In the genomic region with DNA sequence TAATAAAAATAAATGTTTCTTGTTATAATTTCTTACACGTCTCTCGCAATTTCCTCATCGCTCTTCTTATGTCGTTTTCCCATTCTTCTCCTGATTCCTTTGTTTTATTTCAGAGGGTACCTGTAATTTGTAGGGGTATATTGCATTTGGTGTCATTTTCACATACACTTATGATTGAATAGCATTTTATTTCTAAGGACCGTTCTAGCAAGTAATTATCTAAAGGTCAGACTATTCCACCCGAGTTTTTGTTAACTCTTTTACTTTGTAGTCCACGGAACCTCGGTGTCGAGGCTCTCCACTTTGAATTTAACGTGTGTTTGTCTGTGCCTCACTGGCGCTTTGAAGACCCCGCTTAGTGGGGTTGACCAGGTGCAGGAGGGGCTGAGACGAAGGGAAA, we compare ENCODE assay signal across 2 fruit fly cellular contexts.
A peak's percentile ranks its signal among the peaks of the same experiment; 100 is the strongest.
TF ChIP-seq lines count a peak whose summit lies in the region.

No protein-coding gene starts in this region.

TF ChIP-seq in whole organism, embryonic, 481 proteins besides CTCF, POLR2A, EP300 and RAD21 (continued from another document):
- TF ChIP-seq CG4617 (GFP tag; optimal IDR thresholded peaks at IDR 0.05; lab: Kevin White, UChicago; ENCODE audit: borderline replicate concordance) (no peak), rib (GFP tag; IDR thresholded peaks at IDR 0.05; lab: Robert Waterston, UW) (no peak), ap (GFP tag; IDR thresholded peaks at IDR 0.05; lab: Robert Waterston, UW) (no peak), mld (GFP tag; IDR thresholded peaks at IDR 0.05; lab: Robert Waterston, UW; ENCODE audit: partially characterized antibody) (no peak), Nf-YB (GFP tag; optimal IDR thresholded peaks at IDR 0.05; lab: Kevin White, UChicago) (no peak), CG15479 (GFP tag; optimal IDR thresholded peaks at IDR 0.05; lab: Kevin White, UChicago) (no peak), hth (optimal IDR thresholded peaks at IDR 0.05; lab: Kevin White, UChicago) (no peak), NC2α (GFP tag; optimal IDR thresholded peaks at IDR 0.05; lab: Kevin White, UChicago) (no peak), Bteb2 (GFP tag; optimal IDR thresholded peaks at IDR 0.05; lab: Kevin White, UChicago) (no peak), CG5953 (GFP tag; IDR thresholded peaks at IDR 0.05; lab: Robert Waterston, UW) (no peak), CG7839 (tag; optimal IDR thresholded peaks at IDR 0.05; lab: Kevin White, UChicago) (no peak), CG18599 (GFP tag; optimal IDR thresholded peaks at IDR 0.05; lab: Kevin White, UChicago) (peak; percentile 24), pho (GFP tag; optimal IDR thresholded peaks at IDR 0.05; lab: Kevin White, UChicago) (peak; percentile 12), Nf-YC (tag; optimal IDR thresholded peaks at IDR 0.05; lab: Kevin White, UChicago) (no peak), CG4730 (GFP tag; IDR thresholded peaks at IDR 0.05; lab: Robert Waterston, UW) (no peak), lmd (GFP tag; IDR thresholded peaks at IDR 0.05; lab: Robert Waterston, UW) (no peak), dysf (GFP tag; IDR thresholded peaks at IDR 0.05; lab: Robert Waterston, UW) (peak; percentile 18; the same call in 1 of the 3 replicates), CG10959 (GFP tag; IDR thresholded peaks at IDR 0.05; lab: Robert Waterston, UW) (no peak), Lhr (GFP tag; optimal IDR thresholded peaks at IDR 0.05; lab: Kevin White, UChicago) (no peak), Mrtf (GFP tag; IDR thresholded peaks at IDR 0.05; lab: Robert Waterston, UW) (0 out of 3 replicates have a peak, but pooled peaks have one; percentile 19), lilli (GFP tag; optimal IDR thresholded peaks at IDR 0.05; lab: Kevin White, UChicago) (no peak), CG9932 (GFP tag; IDR thresholded peaks at IDR 0.05; lab: Robert Waterston, UW) (peak; percentile 43; the same call in 1 of the 2 replicates), cad (GFP tag; optimal IDR thresholded peaks at IDR 0.05; lab: Kevin White, UChicago) (no peak), Lim3 (GFP tag; IDR thresholded peaks at IDR 0.05; lab: Robert Waterston, UW) (no peak), B-H1 (GFP tag; IDR thresholded peaks at IDR 0.05; lab: Robert Waterston, UW) (no peak), CG2120 (GFP tag; optimal IDR thresholded peaks at IDR 0.05; lab: Kevin White, UChicago) (peak; percentile 51), mam (GFP tag; optimal IDR thresholded peaks at IDR 0.05; lab: Kevin White, UChicago) (no peak), CG10565 (GFP tag; optimal IDR thresholded peaks at IDR 0.05; lab: Kevin White, UChicago) (no peak), bab2 (GFP tag; optimal IDR thresholded peaks at IDR 0.05; lab: Kevin White, UChicago) (no peak), CG17829 (tag; optimal IDR thresholded peaks at IDR 0.05; lab: Kevin White, UChicago) (no peak), CG6854 (GFP tag; optimal IDR thresholded peaks at IDR 0.05; lab: Kevin White, UChicago) (no peak), row (GFP tag; IDR thresholded peaks at IDR 0.05; lab: Robert Waterston, UW) (peak; percentile 13; the same call in 1 of the 3 replicates), CG6689 (GFP tag; IDR thresholded peaks at IDR 0.05; lab: Robert Waterston, UW) (0 out of 2 replicates have a peak, but pooled peaks have one; percentile 4), HLH3B (GFP tag; IDR thresholded peaks at IDR 0.05; lab: Robert Waterston, UW) (no peak), CG4360 (GFP tag; IDR thresholded peaks at IDR 0.05; lab: Robert Waterston, UW) (no peak), Blimp-1 (GFP tag; optimal IDR thresholded peaks at IDR 0.05; lab: Kevin White, UChicago) (no peak), Sry-δ (GFP tag; optimal IDR thresholded peaks at IDR 0.05; lab: Kevin White, UChicago) (no peak), yki (optimal IDR thresholded peaks at IDR 0.05; lab: Kevin White, UChicago) (no peak), corto (GFP tag; optimal IDR thresholded peaks at IDR 0.05; lab: Kevin White, UChicago) (no peak), CG3995 (GFP tag; optimal IDR thresholded peaks at IDR 0.05; lab: Kevin White, UChicago) (no peak), Hey (tag; optimal IDR thresholded peaks at IDR 0.05; lab: Kevin White, UChicago) (no peak), kni (GFP tag; optimal IDR thresholded peaks at IDR 0.05; lab: Kevin White, UChicago) (no peak)
TF ChIP-seq in whole organism, embryonic: peak in this region for 10.

TF ChIP-seq in whole organism, prepupa, 60 proteins besides CTCF, POLR2A, EP300 and RAD21 (continued from another document):
- peak; percentile 49 for TF ChIP-seq lz (GFP tag; optimal IDR thresholded peaks at IDR 0.05; lab: Kevin White, UChicago)
- TF ChIP-seq CG15336 (GFP tag; IDR thresholded peaks at IDR 0.05; lab: Robert Waterston, UW), result 0 out of 2 replicates have a peak, but pooled peaks have one; percentile 22
- TF ChIP-seq CG16779 (tag; optimal IDR thresholded peaks at IDR 0.05; lab: Kevin White, UChicago), result no peak
- TF ChIP-seq Blimp-1 (GFP tag; optimal IDR thresholded peaks at IDR 0.05; lab: Kevin White, UChicago), result no peak
- no peak for TF ChIP-seq dac (GFP tag; optimal IDR thresholded peaks at IDR 0.05; lab: Kevin White, UChicago)
- no peak for TF ChIP-seq CG11762 (GFP tag; optimal IDR thresholded peaks at IDR 0.05; lab: Kevin White, UChicago; ENCODE audit: insufficient read depth)
- TF ChIP-seq fd85E (GFP tag; optimal IDR thresholded peaks at IDR 0.05; lab: Kevin White, UChicago), result no peak
- TF ChIP-seq CG6808 (GFP tag; optimal IDR thresholded peaks at IDR 0.05; lab: Kevin White, UChicago), result peak; percentile 9
- TF ChIP-seq CG8632 (GFP tag; optimal IDR thresholded peaks at IDR 0.05; lab: Kevin White, UChicago), result peak; percentile 28
- TF ChIP-seq Met (GFP tag; optimal IDR thresholded peaks at IDR 0.05; lab: Kevin White, UChicago), result peak; percentile 43
- peak; percentile 67 for TF ChIP-seq Ets96B (tag; optimal IDR thresholded peaks at IDR 0.05; lab: Kevin White, UChicago)
- TF ChIP-seq CG8119 (GFP tag; IDR thresholded peaks at IDR 0.05; lab: Robert Waterston, UW), result peak; percentile 46; the same call in 1 of the 3 replicates
- TF ChIP-seq topi (GFP tag; optimal IDR thresholded peaks at IDR 0.05; lab: Kevin White, UChicago), result peak; percentile 13
- peak; percentile 35 for TF ChIP-seq spab (GFP tag; optimal IDR thresholded peaks at IDR 0.05; lab: Kevin White, UChicago)
- TF ChIP-seq CG11294 (GFP tag; IDR thresholded peaks at IDR 0.05; lab: Robert Waterston, UW), result no peak
- peak; percentile 27 for TF ChIP-seq Hr4 (GFP tag; optimal IDR thresholded peaks at IDR 0.05; lab: Kevin White, UChicago)
- no peak for TF ChIP-seq Gug (GFP tag; IDR thresholded peaks at IDR 0.05; lab: Robert Waterston, UW)
- TF ChIP-seq vri (GFP tag; optimal IDR thresholded peaks at IDR 0.05; lab: Kevin White, UChicago), result no peak
- no peak for TF ChIP-seq Hr38 (GFP tag; optimal IDR thresholded peaks at IDR 0.05; lab: Kevin White, UChicago)
- no peak for TF ChIP-seq Eip93F (GFP tag; optimal IDR thresholded peaks at IDR 0.05; lab: Kevin White, UChicago)
- peak; percentile 82 for TF ChIP-seq Eip78C (GFP tag; lab: Kevin White, UChicago)
- peak; percentile 49 for TF ChIP-seq acj6 (GFP tag; optimal IDR thresholded peaks at IDR 0.05; lab: Kevin White, UChicago)
- peak; percentile 29 for TF ChIP-seq Sox102F (GFP tag; optimal IDR thresholded peaks at IDR 0.05; lab: Kevin White, UChicago)
- TF ChIP-seq Sox15 (GFP tag; optimal IDR thresholded peaks at IDR 0.05; lab: Kevin White, UChicago), result peak; percentile 17
- TF ChIP-seq CG31627 (GFP tag; optimal IDR thresholded peaks at IDR 0.05; lab: Kevin White, UChicago), result peak; percentile 45
- TF ChIP-seq pdm3 (GFP tag; optimal IDR thresholded peaks at IDR 0.05; lab: Kevin White, UChicago), result peak; percentile 55
- TF ChIP-seq Eip75B (GFP tag; optimal IDR thresholded peaks at IDR 0.05; lab: Kevin White, UChicago), result peak; percentile 55
- TF ChIP-seq CG10669 (GFP tag; optimal IDR thresholded peaks at IDR 0.05; lab: Kevin White, UChicago), result peak; percentile 47
- TF ChIP-seq cyc (GFP tag; optimal IDR thresholded peaks at IDR 0.05; lab: Kevin White, UChicago), result peak; percentile 28
- TF ChIP-seq CG3919 (GFP tag; optimal IDR thresholded peaks at IDR 0.05; lab: Kevin White, UChicago), result peak; percentile 44
- TF ChIP-seq CG9139 (GFP tag; optimal IDR thresholded peaks at IDR 0.05; lab: Kevin White, UChicago), result no peak
- TF ChIP-seq Smox (GFP tag; optimal IDR thresholded peaks at IDR 0.05; lab: Kevin White, UChicago), result peak; percentile 32
- TF ChIP-seq CG3032 (tag; optimal IDR thresholded peaks at IDR 0.05; lab: Kevin White, UChicago), result peak; percentile 51
- no peak for TF ChIP-seq net (GFP tag; optimal IDR thresholded peaks at IDR 0.05; lab: Kevin White, UChicago)
- TF ChIP-seq Hr39 (GFP tag; optimal IDR thresholded peaks at IDR 0.05; lab: Kevin White, UChicago), result peak; percentile 51
- TF ChIP-seq CG7368 (GFP tag; optimal IDR thresholded peaks at IDR 0.05; lab: Kevin White, UChicago), result peak; percentile 12
- TF ChIP-seq salr (GFP tag; optimal IDR thresholded peaks at IDR 0.05; lab: Kevin White, UChicago), result peak in 1 of 2 experiments; percentile 6
- peak in 1 of 2 experiments; percentile 45 for TF ChIP-seq ss (GFP tag; optimal IDR thresholded peaks at IDR 0.05; lab: Kevin White, UChicago)
